Worm (Caenorhabditis elegans) whole organism, L1 larva: ENCODE measurements around the gene C52A10.3.

Experiments
- egl-27 ChIP-seq, 2 experiments: fragments of 150-350 bp in 1 of 2; sonication (generic microtip); optimal IDR thresholded peaks; 3 replicates each; lab custom pipeline; 2017 to 2018; ENCODE audit warnings: missing biosample characterization in 2 of 2, missing genetic modification characterization in 2 of 2, missing genetic modification reagents in 2 of 2
- fos-1 ChIP-seq: fragments of 150-350 bp; optimal IDR thresholded peaks from 2 replicates; lab custom pipeline; 2014; ENCODE audit warnings: missing biosample characterization, missing genetic modification characterization
- hpl-2 ChIP-seq: fragments of 150-350 bp; optimal IDR thresholded peaks from 2 replicates; lab custom pipeline; 2014; ENCODE audit warnings: missing biosample characterization, missing genetic modification reagents, missing genetic modification characterization
- lin-39 ChIP-seq: fragments of 150-350 bp; optimal IDR thresholded peaks from 2 replicates; lab custom pipeline; 2014; ENCODE audit warnings: missing biosample characterization, missing genetic modification reagents, missing genetic modification characterization
- nhr-12 ChIP-seq: sonication (generic microtip); optimal IDR thresholded peaks from 2 replicates; lab custom pipeline; 2017; ENCODE audit warnings: missing biosample characterization, missing genetic modification characterization
- nhr-237 ChIP-seq: fragments of 150-350 bp; optimal IDR thresholded peaks from 2 replicates; lab custom pipeline; 2014; ENCODE audit warnings: missing biosample characterization, missing genetic modification characterization
- skn-1 ChIP-seq: fragments of 150-350 bp; optimal IDR thresholded peaks from 2 replicates; lab custom pipeline; 2014; ENCODE audit warnings: missing biosample characterization, missing genetic modification characterization
- snpc-4 ChIP-seq: fragments of 150-350 bp; optimal IDR thresholded peaks from 2 replicates; lab custom pipeline; 2014; ENCODE audit warnings: missing biosample characterization, missing genetic modification characterization
- tbx-2 ChIP-seq: sonication (generic microtip); optimal IDR thresholded peaks from 2 replicates; lab custom pipeline; 2016; ENCODE audit warnings: missing genetic modification characterization, missing compliant biosample characterization
- unc-86 ChIP-seq: sonication (generic microtip); optimal IDR thresholded peaks from 2 replicates; lab custom pipeline; 2016; ENCODE audit warnings: missing genetic modification characterization, missing compliant biosample characterization
- vab-15 ChIP-seq: sonication (generic microtip); optimal IDR thresholded peaks from 2 replicates; lab custom pipeline; 2017; ENCODE audit warnings: missing genotype, mild to moderate bottlenecking, missing genetic modification characterization, missing compliant biosample characterization

DNA sequence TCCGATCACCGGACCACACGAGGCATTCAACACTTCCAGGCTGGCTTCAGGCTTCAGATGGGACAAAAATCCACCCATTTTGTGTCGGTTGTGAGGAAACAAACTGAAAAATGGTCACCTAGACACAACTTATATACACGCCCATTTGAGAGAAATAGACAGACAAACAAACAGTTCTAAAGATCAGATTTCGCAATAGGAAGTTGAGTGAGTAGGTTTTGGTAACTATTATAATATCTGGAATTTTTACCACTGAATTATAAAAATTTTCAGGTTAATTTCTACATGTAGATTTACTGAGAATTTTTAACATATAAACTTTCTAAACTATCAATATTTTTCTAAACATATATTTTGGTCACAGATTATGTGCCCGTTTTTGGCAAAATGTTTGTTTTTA lies 5.5 kb downstream of the C52A10.3 start, which contains the start of gene cest-32:
- TF ChIP-seq tbx-2 (no peak), unc-86 (tag; lab: Kevin White, UChicago) (no peak), skn-1 (tag; lab: Kevin White, UChicago) (no peak), hpl-2 (GFP tag; lab: Kevin White, UChicago) (no peak), nhr-237 (tag; lab: Kevin White, UChicago) (no peak), snpc-4 (tag; lab: Kevin White, UChicago) (no peak), fos-1 (tag; lab: Kevin White, UChicago) (no peak), lin-39 (tag; lab: Kevin White, UChicago) (no peak), egl-27 (tag; optimal IDR thresholded peaks at IDR 0.05; lab: Kevin White, UChicago) (no peak), nhr-12 (tag; lab: Kevin White, UChicago) (no peak), vab-15 (tag; lab: Kevin White, UChicago) (no peak)
